Worm (Caenorhabditis elegans) whole organism, young adult: Measurements from ENCODE around the gene glb-5.

ENCODE experiments used
- F52B5.7 ChIP-seq: sonication (generic microtip); optimal IDR thresholded peaks from 2 replicates; lab custom pipeline; 2016; ENCODE audit warnings: mild to moderate bottlenecking, missing genetic modification characterization, missing compliant biosample characterization
- F57C9.4 ChIP-seq: sonication (generic microtip); optimal IDR thresholded peaks from 2 replicates; lab custom pipeline; 2017; ENCODE audit warnings: mild to moderate bottlenecking, missing genetic modification characterization, missing compliant biosample characterization
- T26A5.8 ChIP-seq: sonication (generic microtip); optimal IDR thresholded peaks from 2 replicates; lab custom pipeline; 2016; ENCODE audit warnings: missing genetic modification characterization, missing compliant biosample characterization
- akir-1 ChIP-seq: fragments of 200-800 bp; sonication (Bioruptor generic); optimal IDR thresholded peaks from 2 replicates; lab custom pipeline; 2018; ENCODE audit warnings: mild to moderate bottlenecking, missing genetic modification characterization, moderate library complexity, missing compliant biosample characterization
- ama-1 ChIP-seq, 3 experiments: fragments of 150-350 bp in 1 of 3; sonication (generic microtip) in 2 of 3; optimal IDR thresholded peaks; 2 replicates each; lab custom pipeline; 2014 to 2018; ENCODE audit warnings: missing biosample characterization in 2 of 3, missing genetic modification characterization in 2 of 3, missing genetic modification reagents in 2 of 3
- ceh-91 ChIP-seq: fragments of 200-800 bp; sonication (Bioruptor generic); IDR thresholded peaks from 2 replicates; pipeline ENCODE4 v1.3.6; 2022; ENCODE audit warnings: missing genetic modification reagents, missing genetic modification characterization, missing compliant biosample characterization
- chd-7 ChIP-seq: sonication (generic microtip); optimal IDR thresholded peaks from 2 replicates; lab custom pipeline; 2016; ENCODE audit warnings: mild to moderate bottlenecking, missing genetic modification characterization, moderate library complexity, missing compliant biosample characterization
- snpc-4 ChIP-seq, 5 experiments: fragments of 150-350 bp in 1 of 5; sonication (generic microtip) in 4 of 5; optimal IDR thresholded peaks; 2 replicates each; lab custom pipeline; 2014 to 2018; ENCODE audit warnings: missing genetic modification characterization in 5 of 5, missing biosample characterization in 3 of 5, antibody characterized with exemption in 2 of 5, mild to moderate bottlenecking in 2 of 5, missing compliant biosample characterization in 2 of 5, missing genotype in 2 of 5, moderate library complexity in 2 of 5, missing genetic modification reagents in 1 of 5
- unc-130 ChIP-seq: sonication (generic microtip); optimal IDR thresholded peaks from 2 replicates; lab custom pipeline; 2016; ENCODE audit warnings: missing genetic modification reagents, missing genetic modification characterization, missing compliant biosample characterization
- unc-62 ChIP-seq: fragments of 150-350 bp; optimal IDR thresholded peaks from 2 replicates; lab custom pipeline; 2014; ENCODE audit warnings: missing biosample characterization, missing genetic modification reagents, missing genetic modification characterization

ce11 chrV:5592323-5592722, 33.6 kb downstream of the glb-5 start, which contains the start of gene vps-37:
- TF ChIP-seq akir-1 = no peak
- TF ChIP-seq ama-1 (optimal IDR thresholded peaks at IDR 0.05; lab: Kevin White, UChicago) = no peak
- TF ChIP-seq ama-1 (GFP tag; optimal IDR thresholded peaks at IDR 0.05; lab: Kevin White, UChicago) = no peak
- TF ChIP-seq unc-62 (GFP tag; lab: Kevin White, UChicago) = no peak
- TF ChIP-seq ceh-91 = peak; percentile 44; the same call in 1 of the 2 replicates
- no peak for TF ChIP-seq F52B5.7 (tag; lab: Kevin White, UChicago)
- TF ChIP-seq chd-7 (tag; lab: Kevin White, UChicago) = no peak
- TF ChIP-seq F57C9.4 (tag; lab: Kevin White, UChicago) = no peak
- no peak for TF ChIP-seq snpc-4 (GFP tag; optimal IDR thresholded peaks at IDR 0.05; lab: Kevin White, UChicago)
- TF ChIP-seq snpc-4 (tag; optimal IDR thresholded peaks at IDR 0.05; lab: Kevin White, UChicago) = peak in 3 of 4 experiments; percentile 33 to 55 (median 39)
- TF ChIP-seq unc-130 (GFP tag; lab: Kevin White, UChicago) = no peak
- no peak for TF ChIP-seq T26A5.8 (tag; lab: Kevin White, UChicago)
